Fruit fly (Drosophila melanogaster) whole organism, embryonic: ENCODE data around the gene sky.
A peak's percentile ranks its signal among the peaks of the same experiment; 100 is the strongest.

ENCODE experiments used
- Atf3 ChIP-seq: fragments of 200-800 bp; sonication (Bioruptor generic); optimal IDR thresholded peaks from 3 replicates; lab custom pipeline; 2016; ENCODE audit warnings: missing biosample characterization, missing genetic modification characterization
- B-H1 ChIP-seq: fragments of 200-800 bp; sonication (Bioruptor generic); IDR thresholded peaks from 3 replicates; pipeline ENCODE4 v1.3.6; 2022; ENCODE audit warnings: missing biosample characterization, missing genetic modification characterization
- CG10267 ChIP-seq: fragments of 200-800 bp; sonication (Bioruptor generic); optimal IDR thresholded peaks from 2 replicates; lab custom pipeline; 2018; ENCODE audit warnings: missing biosample characterization, mild to moderate bottlenecking, missing genetic modification characterization, moderate library complexity
- CG10274 ChIP-seq: fragments of 200-800 bp; sonication (Bioruptor generic); optimal IDR thresholded peaks from 3 replicates; lab custom pipeline; 2017; ENCODE audit warnings: missing biosample characterization, mild to moderate bottlenecking, missing genetic modification characterization
- CG10366 ChIP-seq: fragments of 200-800 bp; sonication (Bioruptor generic); IDR thresholded peaks from 2 replicates; pipeline ENCODE4 v1.3.6; 2022; ENCODE audit warnings: missing biosample characterization, missing genetic modification characterization
- CG10431 ChIP-seq: fragments of 200-800 bp; sonication (Bioruptor generic); optimal IDR thresholded peaks from 3 replicates; lab custom pipeline; 2018; ENCODE audit warnings: missing biosample characterization, mild to moderate bottlenecking, missing genetic modification characterization
- CG10565 ChIP-seq: fragments of 200-800 bp; sonication (Bioruptor generic); optimal IDR thresholded peaks from 3 replicates; lab custom pipeline; 2016; ENCODE audit warnings: missing biosample characterization, mild to moderate bottlenecking, missing genetic modification characterization
- CG12299 ChIP-seq: fragments of 200-800 bp; sonication (Bioruptor generic); optimal IDR thresholded peaks from 2 replicates; lab custom pipeline; 2018; ENCODE audit warnings: missing biosample characterization, mild to moderate bottlenecking, missing genetic modification characterization
- CG15073 ChIP-seq: fragments of 200-800 bp; sonication (Bioruptor generic); optimal IDR thresholded peaks from 2 replicates; lab custom pipeline; 2016; ENCODE audit warnings: missing biosample characterization, missing genetic modification characterization
- CG17802 ChIP-seq: fragments of 200-800 bp; sonication (Bioruptor generic); optimal IDR thresholded peaks from 2 replicates; lab custom pipeline; 2018; ENCODE audit warnings: missing biosample characterization, mild to moderate bottlenecking, missing genetic modification characterization, moderate library complexity
- CG18764 ChIP-seq: fragments of 200-800 bp; sonication (Bioruptor generic); optimal IDR thresholded peaks from 3 replicates; lab custom pipeline; 2016; ENCODE audit warnings: missing biosample characterization, missing genetic modification characterization
- CG2712 ChIP-seq: fragments of 200-800 bp; optimal IDR thresholded peaks from 3 replicates; lab custom pipeline; 2019; ENCODE audit warnings: missing biosample characterization, mild to moderate bottlenecking, missing genetic modification characterization, moderate library complexity
- CG34376 ChIP-seq: fragments of 200-800 bp; sonication (Bioruptor generic); optimal IDR thresholded peaks from 2 replicates; lab custom pipeline; 2018; ENCODE audit warnings: missing biosample characterization, mild to moderate bottlenecking, missing genetic modification characterization
- CG3726 ChIP-seq: fragments of 200-800 bp; sonication (Bioruptor generic); IDR thresholded peaks from 3 replicates; pipeline ENCODE4, ENCODE4 v1.3.6; 2022; ENCODE audit warnings: missing biosample characterization, missing genetic modification characterization
- CG4730 ChIP-seq: fragments of 200-800 bp; sonication (Bioruptor generic); IDR thresholded peaks from 2 replicates; pipeline ENCODE4 v1.3.6; 2022; ENCODE audit warnings: missing biosample characterization, missing genetic modification characterization
- CG6272 ChIP-seq: fragments of 200-800 bp; sonication (Bioruptor generic); IDR thresholded peaks from 2 replicates; pipeline ENCODE4 v1.3.6; 2022; ENCODE audit warnings: missing biosample characterization, missing genetic modification characterization
- CG8281 ChIP-seq: fragments of 200-800 bp; sonication (Bioruptor generic); optimal IDR thresholded peaks from 2 replicates; lab custom pipeline; 2018; ENCODE audit warnings: missing biosample characterization, mild to moderate bottlenecking, missing genetic modification characterization, moderate library complexity
- CG8359 ChIP-seq: fragments of 200-800 bp; sonication (Bioruptor generic); optimal IDR thresholded peaks from 2 replicates; lab custom pipeline; 2017; ENCODE audit warnings: missing biosample characterization, mild to moderate bottlenecking, missing genetic modification characterization, borderline replicate concordance
- E2f2 ChIP-seq: fragments of 200-800 bp; sonication (Bioruptor generic); IDR thresholded peaks from 2 replicates; pipeline ENCODE4 v1.3.6; 2022; ENCODE audit warnings: missing biosample characterization, missing genetic modification characterization
- HLHmδ ChIP-seq: fragments of 200-800 bp; sonication (Bioruptor generic); optimal IDR thresholded peaks from 2 replicates; lab custom pipeline; 2018; ENCODE audit warnings: missing biosample characterization, mild to moderate bottlenecking, missing genetic modification characterization, moderate library complexity
- HmgD ChIP-seq: fragments of 200-800 bp; sonication (Bioruptor generic); optimal IDR thresholded peaks from 3 replicates; lab custom pipeline; 2016; ENCODE audit warnings: missing biosample characterization, missing genetic modification characterization
- Meics ChIP-seq: fragments of 200-800 bp; sonication (Bioruptor generic); optimal IDR thresholded peaks from 2 replicates; lab custom pipeline; 2017; ENCODE audit warnings: missing biosample characterization, mild to moderate bottlenecking, missing genetic modification characterization
- NC2α ChIP-seq: fragments of 200-800 bp; sonication (Bioruptor generic); optimal IDR thresholded peaks from 2 replicates; lab custom pipeline; 2016; ENCODE audit warnings: missing biosample characterization, missing genetic modification characterization
- NC2β ChIP-seq: fragments of 200-800 bp; sonication (Bioruptor generic); optimal IDR thresholded peaks from 2 replicates; lab custom pipeline; 2016; ENCODE audit warnings: missing biosample characterization, missing genetic modification characterization
- Nf-YA ChIP-seq: fragments of 200-800 bp; sonication (Bioruptor generic); IDR thresholded peaks from 2 replicates; pipeline ENCODE4 v1.3.6; 2022; ENCODE audit warnings: missing biosample characterization, missing genetic modification characterization
- Oaz ChIP-seq: fragments of 200-800 bp; sonication (Bioruptor generic); IDR thresholded peaks from 2 replicates; pipeline ENCODE4 v1.3.6; 2022; ENCODE audit warnings: missing biosample characterization, missing genetic modification characterization
- Oli ChIP-seq: fragments of 200-800 bp; sonication (Bioruptor generic); optimal IDR thresholded peaks from 2 replicates; lab custom pipeline; 2018; ENCODE audit warnings: missing biosample characterization, mild to moderate bottlenecking, missing genetic modification characterization, moderate library complexity
- Opbp ChIP-seq: fragments of 200-800 bp; sonication (Bioruptor generic); IDR thresholded peaks from 3 replicates; pipeline ENCODE4 v1.3.6; 2022; ENCODE audit warnings: missing biosample characterization, missing genetic modification characterization; ENCODE audit not compliant: partially characterized antibody
- Stat92E ChIP-seq, 3 experiments: fragments of >200 bp in 2 of 3; fragments of 200-800 bp in 1 of 3; sonication (Bioruptor generic) in 1 of 3; optimal IDR thresholded peaks; 2 replicates each; lab custom pipeline; 2017 to 2019; ENCODE audit warnings: missing biosample characterization in 3 of 3, missing genetic modification characterization in 3 of 3, mild to moderate bottlenecking in 1 of 3, moderate library complexity in 1 of 3
- Vsx1 ChIP-seq: fragments of 200-800 bp; sonication (Bioruptor generic); optimal IDR thresholded peaks from 2 replicates; lab custom pipeline; 2017; ENCODE audit warnings: missing biosample characterization, mild to moderate bottlenecking, missing genetic modification characterization, missing genetic modification reagents
- ash1 ChIP-seq: fragments of 200-800 bp; sonication (Bioruptor generic); optimal IDR thresholded peaks from 2 replicates; lab custom pipeline; 2018; ENCODE audit warnings: missing biosample characterization, mild to moderate bottlenecking, missing genetic modification characterization
- az2 ChIP-seq: fragments of 200-800 bp; sonication (Bioruptor generic); optimal IDR thresholded peaks from 3 replicates; lab custom pipeline; 2016; ENCODE audit warnings: missing biosample characterization, missing genetic modification characterization
- bab2 ChIP-seq: fragments of 200-800 bp; sonication (Bioruptor generic); optimal IDR thresholded peaks from 2 replicates; lab custom pipeline; 2016; ENCODE audit warnings: missing biosample characterization, missing genetic modification characterization
- caup ChIP-seq: fragments of 200-800 bp; sonication (Bioruptor generic); optimal IDR thresholded peaks from 3 replicates; lab custom pipeline; 2017; ENCODE audit warnings: missing biosample characterization, mild to moderate bottlenecking, missing genetic modification characterization, moderate library complexity; ENCODE audit not compliant: severe bottlenecking
- chinmo ChIP-seq: fragments of 200-800 bp; sonication (Bioruptor generic); IDR thresholded peaks from 4 replicates; pipeline ENCODE4 v1.3.6; 2022; ENCODE audit warnings: missing biosample characterization, missing genetic modification characterization; ENCODE audit not compliant: partially characterized antibody
- crol ChIP-seq: fragments of 200-800 bp; sonication (Bioruptor generic); IDR thresholded peaks from 2 replicates; pipeline ENCODE4 v1.3.6; 2022; ENCODE audit warnings: missing biosample characterization, missing genetic modification characterization
- cwo ChIP-seq: fragments of 200-800 bp; sonication (Bioruptor generic); optimal IDR thresholded peaks from 3 replicates; lab custom pipeline; 2017; ENCODE audit warnings: missing biosample characterization, missing genetic modification characterization, mild to moderate bottlenecking, moderate library complexity, missing genetic modification reagents
- danr ChIP-seq: fragments of 200-800 bp; sonication (Bioruptor generic); IDR thresholded peaks from 2 replicates; pipeline ENCODE4 v1.3.6; 2022; ENCODE audit warnings: missing biosample characterization, missing genetic modification characterization
- gcm2 ChIP-seq: fragments of 200-800 bp; sonication (Bioruptor generic); optimal IDR thresholded peaks from 2 replicates; lab custom pipeline; 2016; ENCODE audit warnings: missing biosample characterization, missing genetic modification characterization
- inv ChIP-seq: fragments of 200-800 bp; sonication (Bioruptor generic); IDR thresholded peaks from 2 replicates; pipeline ENCODE4 v1.3.6; 2022; ENCODE audit warnings: missing biosample characterization, missing genetic modification characterization; ENCODE audit not compliant: partially characterized antibody
- kay ChIP-seq: fragments of 200-800 bp; sonication (Bioruptor generic); optimal IDR thresholded peaks from 2 replicates; lab custom pipeline; 2016; ENCODE audit warnings: missing biosample characterization, missing genetic modification characterization
- klu ChIP-seq: fragments of 200-800 bp; sonication (Bioruptor generic); IDR thresholded peaks from 2 replicates; pipeline ENCODE4 v1.3.6; 2022; ENCODE audit warnings: missing biosample characterization, missing genetic modification characterization
- pan ChIP-seq, 4 experiments: fragments of >200 bp in 3 of 4; fragments of 200-800 bp in 1 of 4; sonication (Bioruptor generic) in 1 of 4; optimal IDR thresholded peaks in 3 of 4; IDR thresholded peaks in 1 of 4; 2 replicates each; pipeline versions ENCODE4 v1.3.6 to Lab custom; 2017 to 2022; ENCODE audit warnings: missing biosample characterization in 2 of 4, missing genetic modification characterization in 2 of 4, mixed read lengths in 1 of 4
- ranshi ChIP-seq: fragments of 200-800 bp; sonication (Bioruptor generic); IDR thresholded peaks from 2 replicates; pipeline ENCODE4 v1.3.6; 2022; ENCODE audit warnings: missing biosample characterization, missing genetic modification characterization
- sc ChIP-seq, 3 experiments: fragments of >200 bp in 2 of 3; fragments of 200-800 bp in 1 of 3; sonication (Bioruptor generic) in 1 of 3; optimal IDR thresholded peaks; 2 replicates in 2 of 3; 3 replicates in 1 of 3; lab custom pipeline; 2017; ENCODE audit warnings: mild to moderate bottlenecking in 1 of 3, missing biosample characterization in 1 of 3, missing genetic modification characterization in 1 of 3, missing genetic modification reagents in 1 of 3
- schlank ChIP-seq: fragments of 200-800 bp; sonication (Bioruptor generic); optimal IDR thresholded peaks from 2 replicates; lab custom pipeline; 2018; ENCODE audit warnings: missing biosample characterization, mild to moderate bottlenecking, missing genetic modification characterization
- sens-2 ChIP-seq: fragments of 200-800 bp; sonication (Bioruptor generic); IDR thresholded peaks from 2 replicates; pipeline ENCODE4 v1.3.6; 2022; ENCODE audit warnings: missing biosample characterization, missing genetic modification characterization
- tna ChIP-seq: fragments of 200-800 bp; sonication (Bioruptor generic); IDR thresholded peaks from 2 replicates; pipeline ENCODE4 v1.3.6; 2022; ENCODE audit warnings: missing biosample characterization, missing genetic modification characterization; ENCODE audit not compliant: partially characterized antibody

Gene sky

DNA sequence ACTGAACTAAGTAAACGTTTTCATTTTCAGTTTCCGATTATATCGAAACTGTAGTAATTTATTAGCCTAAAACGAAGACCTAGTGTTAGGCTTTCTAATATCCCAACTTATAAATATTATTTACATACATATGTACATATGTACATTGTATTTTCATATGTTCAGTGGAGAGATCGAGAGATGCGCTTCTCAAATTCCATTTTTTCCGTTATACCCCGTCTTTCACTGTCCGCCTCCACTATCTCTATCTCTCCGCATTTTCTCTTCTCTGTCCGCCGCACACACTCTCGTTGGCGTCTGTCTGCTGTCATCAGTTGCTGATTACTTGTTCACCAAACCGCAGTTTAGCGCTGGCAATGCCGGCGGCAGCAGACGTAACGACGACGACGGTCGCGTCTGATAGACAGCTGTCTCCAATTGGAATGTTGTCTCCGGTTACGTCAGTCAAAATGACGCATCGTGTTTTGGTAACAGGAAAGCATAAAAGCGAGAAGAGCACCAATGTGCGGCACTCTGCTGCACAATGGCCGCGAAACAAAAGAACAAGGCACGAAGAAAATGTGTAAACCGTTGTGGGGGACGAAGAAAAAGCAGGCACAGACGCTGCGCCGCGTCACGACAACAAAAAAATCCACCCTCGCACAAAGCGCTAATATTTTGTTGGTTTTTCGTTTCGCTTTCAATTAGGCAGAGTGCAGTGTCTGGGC lies 96.1 kb downstream of the sky start, which contains the start of gene CG9331:
CG9331 (plus strand) TSS at position 340 of the 707 bp plus-strand sequence.
- no peak for TF ChIP-seq bab2
- TF ChIP-seq HLHmδ, result peak; percentile 61
- TF ChIP-seq CG8359 (GFP tag; lab: Kevin White, UChicago), result no peak
- TF ChIP-seq ranshi, result no peak
- TF ChIP-seq Stat92E (GFP tag; optimal IDR thresholded peaks at IDR 0.05; lab: Kevin White, UChicago), result peak in 1 of 3 experiments; percentile 72
- TF ChIP-seq CG6272 (GFP tag; lab: Robert Waterston, UW), result no peak
- TF ChIP-seq pan (optimal IDR thresholded peaks at IDR 0.05; lab: Kevin White, UChicago), result no peak
- no peak for TF ChIP-seq pan (GFP tag; optimal IDR thresholded peaks at IDR 0.05 in 1 of 2, IDR thresholded peaks at IDR 0.05 in 1 of 2)
- TF ChIP-seq ash1 (GFP tag; lab: Kevin White, UChicago), result no peak
- TF ChIP-seq sc (optimal IDR thresholded peaks at IDR 0.05; lab: Kevin White, UChicago), result no peak
- no peak for TF ChIP-seq sc (GFP tag; optimal IDR thresholded peaks at IDR 0.05; lab: Kevin White, UChicago)
- no peak for TF ChIP-seq Nf-YA
- TF ChIP-seq CG8281 (tag; lab: Kevin White, UChicago), result no peak
- no peak for TF ChIP-seq cwo (GFP tag; lab: Kevin White, UChicago)
- no peak for TF ChIP-seq schlank (tag; lab: Kevin White, UChicago)
- TF ChIP-seq CG10267 (tag; lab: Kevin White, UChicago), result no peak
- peak; percentile 71 for TF ChIP-seq Vsx1
- TF ChIP-seq NC2β, result no peak
- no peak for TF ChIP-seq sens-2
- TF ChIP-seq NC2α (GFP tag; lab: Kevin White, UChicago), result no peak
- no peak for TF ChIP-seq gcm2 (GFP tag; lab: Kevin White, UChicago)
- no peak for TF ChIP-seq CG12299 (tag; lab: Kevin White, UChicago)
- TF ChIP-seq Oli (tag; lab: Kevin White, UChicago), result no peak
- peak; percentile 46; the same call in 1 of the 2 replicates for TF ChIP-seq tna
- TF ChIP-seq CG2712 (tag; lab: Kevin White, UChicago), result no peak
- no peak for TF ChIP-seq CG34376
- TF ChIP-seq crol (GFP tag; lab: Robert Waterston, UW), result peak; percentile 70
- TF ChIP-seq B-H1 (GFP tag; lab: Robert Waterston, UW), result no peak
- no peak for TF ChIP-seq inv
- TF ChIP-seq Oaz (GFP tag; lab: Robert Waterston, UW), result no peak
- peak; percentile 77; the same call in 2 of the 4 replicates for TF ChIP-seq chinmo
- TF ChIP-seq Meics, result no peak
- TF ChIP-seq danr (GFP tag; lab: Robert Waterston, UW), result no peak
- TF ChIP-seq klu (GFP tag; lab: Robert Waterston, UW), result no peak
- TF ChIP-seq CG3726 (GFP tag; lab: Robert Waterston, UW), result no peak
- TF ChIP-seq CG10274 (GFP tag; lab: Kevin White, UChicago), result no peak
- no peak for TF ChIP-seq CG10565 (GFP tag; lab: Kevin White, UChicago)
- TF ChIP-seq az2 (GFP tag; lab: Kevin White, UChicago), result no peak
- TF ChIP-seq caup, result no peak
- TF ChIP-seq Opbp (GFP tag; lab: Robert Waterston, UW), result peak; percentile 65; the same call in 2 of the 3 replicates
- TF ChIP-seq kay, result peak; percentile 47
- TF ChIP-seq CG10431 (GFP tag; lab: Kevin White, UChicago), result no peak
- no peak for TF ChIP-seq CG4730
- no peak for TF ChIP-seq CG18764 (GFP tag; lab: Kevin White, UChicago)
- TF ChIP-seq HmgD (GFP tag; lab: Kevin White, UChicago), result peak; percentile 4
- no peak for TF ChIP-seq CG17802 (tag; lab: Kevin White, UChicago)
- TF ChIP-seq CG10366 (GFP tag; lab: Robert Waterston, UW), result no peak
- TF ChIP-seq CG15073 (GFP tag; lab: Kevin White, UChicago), result no peak
- TF ChIP-seq E2f2 (GFP tag; lab: Robert Waterston, UW), result 0 out of 2 replicates have a peak, but pooled peaks have one; percentile 7
- no peak for TF ChIP-seq Atf3 (GFP tag; lab: Kevin White, UChicago)
